Fruit fly (Drosophila melanogaster): ENCODE measurements around the gene RpS10a.

The RpS10a gene

dm6 chr3R:27636010-27636584 lies 16.5 kb upstream of the RpS10a start, which contains the start of the genes CG5611 and Mtl (continued):
- TF ChIP-seq lmd (GFP tag; IDR thresholded peaks at IDR 0.05) (peak; percentile 100), Hmx (GFP tag; optimal IDR thresholded peaks at IDR 0.05) (peak; percentile 97), Vsx1 (GFP tag; optimal IDR thresholded peaks at IDR 0.05) (peak; percentile 98), bigmax (GFP tag; optimal IDR thresholded peaks at IDR 0.05) (peak; percentile 84), CG7839 (tag; optimal IDR thresholded peaks at IDR 0.05) (peak; percentile 100), CG10654 (GFP tag; optimal IDR thresholded peaks at IDR 0.05) (peak; percentile 100), Jarid2 (GFP tag; optimal IDR thresholded peaks at IDR 0.05) (peak; percentile 96), Hmr (GFP tag; optimal IDR thresholded peaks at IDR 0.05) (peak; percentile 100), Ravus (GFP tag; IDR thresholded peaks at IDR 0.05) (peak; percentile 99), CG18476 (GFP tag; optimal IDR thresholded peaks at IDR 0.05) (peak; percentile 99), Dp (GFP tag; optimal IDR thresholded peaks at IDR 0.05) (peak; percentile 41), CG13287 (GFP tag; IDR thresholded peaks at IDR 0.05; ENCODE audit: partially characterized antibody) (peak; percentile 28; the same call in 1 of the 2 replicates), vfl (GFP tag; optimal IDR thresholded peaks at IDR 0.05) (peak; percentile 99), tgo (GFP tag; IDR thresholded peaks at IDR 0.05) (peak; percentile 100), CG10462 (GFP tag; optimal IDR thresholded peaks at IDR 0.05) (peak; percentile 99), CG11093 (GFP tag; IDR thresholded peaks at IDR 0.05) (peak; percentile 100), Elba2 (GFP tag; optimal IDR thresholded peaks at IDR 0.05) (peak; percentile 98)

DNA sequence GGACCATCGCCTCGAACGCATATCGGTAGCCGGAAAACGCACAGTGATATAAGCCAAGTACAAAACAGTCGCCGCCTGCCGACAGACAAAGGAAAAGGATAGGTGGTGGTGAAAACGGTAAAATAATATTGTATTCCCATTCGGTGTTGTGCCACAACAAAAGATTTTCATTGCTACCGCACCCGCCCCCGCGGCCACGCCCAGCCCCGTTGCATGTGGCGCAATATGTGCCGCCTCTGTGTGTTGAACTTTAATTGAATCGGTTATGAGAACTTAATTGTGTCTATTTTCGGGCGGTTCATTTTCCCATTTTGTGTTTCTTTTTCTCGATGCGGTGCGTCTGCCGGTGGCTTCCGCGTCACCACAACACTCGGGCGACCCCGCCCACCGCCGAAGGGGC lies 15.8 kb upstream of the RpS10a start:
- TF ChIP-seq CG11723 (GFP tag; optimal IDR thresholded peaks at IDR 0.05) (no peak), CG6791 (GFP tag; IDR thresholded peaks at IDR 0.05; ENCODE audit: partially characterized antibody) (no peak), vvl (GFP tag; IDR thresholded peaks at IDR 0.05) (no peak), vfl (GFP tag; optimal IDR thresholded peaks at IDR 0.05) (no peak), CG6175 (GFP tag; IDR thresholded peaks at IDR 0.05) (0 out of 3 replicates have a peak, but pooled peaks have one; percentile 11), ken (GFP tag; IDR thresholded peaks at IDR 0.05) (no peak), CG11398 (GFP tag; optimal IDR thresholded peaks at IDR 0.05) (no peak), CG14050 (GFP tag; IDR thresholded peaks at IDR 0.05) (no peak), Dref (GFP tag; IDR thresholded peaks at IDR 0.05) (no peak), hkb (optimal IDR thresholded peaks at IDR 0.05) (no peak), hkb (GFP tag; IDR thresholded peaks at IDR 0.05) (no peak), crol (GFP tag; IDR thresholded peaks at IDR 0.05) (peak; percentile 71), CG33557 (GFP tag; optimal IDR thresholded peaks at IDR 0.05) (no peak), Eip74EF (GFP tag; optimal IDR thresholded peaks at IDR 0.05) (no peak), CG10543 (GFP tag; optimal IDR thresholded peaks at IDR 0.05) (no peak), usp (GFP tag; optimal IDR thresholded peaks at IDR 0.05) (no peak), MESR4 (GFP tag; optimal IDR thresholded peaks at IDR 0.05) (peak; percentile 9), maf-S (GFP tag; optimal IDR thresholded peaks at IDR 0.05) (no peak), seq (GFP tag; IDR thresholded peaks at IDR 0.05) (no peak), CG7271 (tag; optimal IDR thresholded peaks at IDR 0.05) (no peak), CG3065 (GFP tag; optimal IDR thresholded peaks at IDR 0.05) (peak; percentile 39), fu2 (GFP tag; optimal IDR thresholded peaks at IDR 0.05) (no peak), CG34422 (GFP tag; IDR thresholded peaks at IDR 0.05) (peak; percentile 11; the same call in 1 of the 3 replicates), CG11093 (GFP tag; IDR thresholded peaks at IDR 0.05) (no peak), psq (GFP tag; optimal IDR thresholded peaks at IDR 0.05) (no peak), CG4424 (GFP tag; optimal IDR thresholded peaks at IDR 0.05) (no peak), wor (GFP tag; IDR thresholded peaks at IDR 0.05) (no peak), az2 (GFP tag; optimal IDR thresholded peaks at IDR 0.05) (no peak), CG30020 (tag; optimal IDR thresholded peaks at IDR 0.05) (no peak), cg (GFP tag; optimal IDR thresholded peaks at IDR 0.05) (peak; percentile 28), CG5245 (GFP tag; optimal IDR thresholded peaks at IDR 0.05) (no peak), mld (GFP tag; IDR thresholded peaks at IDR 0.05; ENCODE audit: partially characterized antibody) (no peak), trh (GFP tag; optimal IDR thresholded peaks at IDR 0.05) (no peak), lilli (GFP tag; optimal IDR thresholded peaks at IDR 0.05) (no peak), CG12155 (GFP tag; optimal IDR thresholded peaks at IDR 0.05) (no peak)
